Worm (Caenorhabditis elegans): ENCODE results near the gene nlp-22.
A peak's percentile ranks its signal among the peaks of the same experiment; 100 is the strongest.

Gene nlp-22

DNA sequence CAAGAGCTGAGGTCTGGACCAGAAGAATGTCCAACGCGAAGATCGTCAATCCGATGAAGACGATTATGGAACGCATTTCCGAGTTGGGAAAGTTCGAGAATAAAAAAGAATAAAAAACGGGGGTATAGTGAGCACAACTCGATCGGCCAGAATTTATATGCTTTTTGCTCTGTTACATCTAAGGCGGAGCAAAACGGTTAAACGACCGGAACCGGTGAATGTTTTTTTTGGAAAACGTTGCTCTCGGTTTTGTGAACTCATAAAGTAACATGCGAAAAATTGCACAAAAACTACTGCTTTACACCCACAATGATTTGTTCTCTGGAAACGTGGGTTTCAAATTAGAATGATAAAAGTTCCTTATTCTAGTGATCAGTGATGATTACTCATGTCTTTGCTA lies at the start of gene nlp-22:
Gene nlp-22 (minus strand): TSS at position 101 of the 400 bp plus-strand sequence.
- no peak for TF ChIP-seq lsy-2 (tag; optimal IDR thresholded peaks at IDR 0.05)
- no peak for TF ChIP-seq blmp-1 (tag; optimal IDR thresholded peaks at IDR 0.05; ENCODE audit: insufficient read depth)
- no peak for TF ChIP-seq Y55F3AM.14 (GFP tag; optimal IDR thresholded peaks at IDR 0.05)
- no peak for TF ChIP-seq unc-39 (tag; optimal IDR thresholded peaks at IDR 0.05)
- TF ChIP-seq ztf-11 (tag; optimal IDR thresholded peaks at IDR 0.05), result no peak
- no peak for TF ChIP-seq unc-55 (GFP tag; optimal IDR thresholded peaks at IDR 0.05)
- TF ChIP-seq elt-1 (tag; optimal IDR thresholded peaks at IDR 0.05), result no peak
- TF ChIP-seq mbf-1 (tag; optimal IDR thresholded peaks at IDR 0.05), result no peak

ce11 chrX:2386922-2387566 lies 45.2 kb upstream of the nlp-22 start:
- TF ChIP-seq mbf-1 (tag; optimal IDR thresholded peaks at IDR 0.05), result no peak
- TF ChIP-seq sma-3 (GFP tag; optimal IDR thresholded peaks at IDR 0.05), result peak; percentile 8
- peak; percentile 51 for TF ChIP-seq sma-9 (GFP tag; optimal IDR thresholded peaks at IDR 0.05)
- no peak for TF ChIP-seq sma-9 (tag; optimal IDR thresholded peaks at IDR 0.05)

DNA sequence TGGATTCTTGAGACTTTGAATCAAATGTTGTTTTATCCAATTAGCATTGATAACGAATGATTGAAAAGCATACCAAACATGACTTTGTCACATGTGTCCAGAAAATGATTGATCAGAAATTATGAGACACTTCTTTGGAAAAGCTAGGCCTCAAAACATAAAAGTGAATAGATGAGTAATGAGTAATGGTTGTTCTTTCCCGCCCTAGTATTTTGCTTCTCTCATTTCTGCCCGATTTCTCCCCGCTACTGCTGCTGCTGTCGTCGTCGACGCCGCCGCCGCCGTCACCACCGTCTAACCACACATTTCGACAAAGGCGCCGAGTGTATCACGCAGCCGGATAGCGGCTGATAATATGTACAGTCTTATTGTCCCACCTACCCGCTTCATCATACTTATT lies 43.6 kb upstream of the nlp-22 start, which contains the start of gene F47G3.1:
Gene F47G3.1 (plus strand): TSS at position 301 of the 400 bp plus-strand sequence.
- no peak for TF ChIP-seq C34F6.9 (tag; optimal IDR thresholded peaks at IDR 0.05)
- no peak for TF ChIP-seq sma-9 (GFP tag; optimal IDR thresholded peaks at IDR 0.05)
- no peak for TF ChIP-seq sma-9 (tag; optimal IDR thresholded peaks at IDR 0.05)
- TF ChIP-seq aly-2 (tag; optimal IDR thresholded peaks at IDR 0.05), result no peak
- TF ChIP-seq sem-4 (tag; optimal IDR thresholded peaks at IDR 0.05), result no peak
- TF ChIP-seq nhr-10 (tag; optimal IDR thresholded peaks at IDR 0.05), result no peak
- no peak for TF ChIP-seq snpc-4 (tag; optimal IDR thresholded peaks at IDR 0.05)
- TF ChIP-seq skn-1 (tag; optimal IDR thresholded peaks at IDR 0.05), result no peak
- TF ChIP-seq nhr-12 (tag; optimal IDR thresholded peaks at IDR 0.05), result no peak
- no peak for TF ChIP-seq nhr-23 (tag; optimal IDR thresholded peaks at IDR 0.05)
- no peak for TF ChIP-seq nhr-129 (tag; optimal IDR thresholded peaks at IDR 0.05)
- TF ChIP-seq ztf-1 (GFP tag; conservative IDR thresholded peaks at IDR 0.05), result no peak
- TF ChIP-seq unc-39 (tag; optimal IDR thresholded peaks at IDR 0.05), result no peak
- no peak for TF ChIP-seq ztf-11 (tag; optimal IDR thresholded peaks at IDR 0.05)
- no peak for TF ChIP-seq nhr-21 (tag; optimal IDR thresholded peaks at IDR 0.05)
- TF ChIP-seq dmd-4 (tag; optimal IDR thresholded peaks at IDR 0.05), result no peak
- no peak for TF ChIP-seq blmp-1 (tag; optimal IDR thresholded peaks at IDR 0.05; ENCODE audit: insufficient read depth)
- TF ChIP-seq lin-11 (tag; optimal IDR thresholded peaks at IDR 0.05), result no peak
- TF ChIP-seq unc-55 (GFP tag; optimal IDR thresholded peaks at IDR 0.05), result no peak

DNA sequence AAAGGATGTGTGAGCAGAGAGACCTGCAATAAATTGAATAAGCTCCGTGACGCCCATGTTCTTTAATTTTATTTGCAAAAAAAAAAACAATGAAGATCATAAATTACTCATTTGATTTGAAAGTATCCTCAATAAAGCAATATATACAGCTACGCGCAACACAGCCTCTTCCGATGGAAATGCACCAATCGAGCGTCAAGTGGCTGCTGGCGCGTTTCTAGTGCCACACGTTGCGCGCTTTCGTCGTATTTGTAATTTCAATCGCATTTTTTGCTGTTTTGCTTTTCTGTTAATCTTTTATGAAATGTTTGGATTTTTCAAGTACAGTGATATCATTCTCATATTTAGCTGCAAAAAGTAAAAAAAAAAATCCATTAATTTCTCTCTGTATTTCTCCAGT lies 40.3 kb upstream of the nlp-22 start:
- TF ChIP-seq ceh-16 (tag; optimal IDR thresholded peaks at IDR 0.05) (peak; percentile 29), skn-1 (tag; optimal IDR thresholded peaks at IDR 0.05) (no peak), nhr-10 (tag; optimal IDR thresholded peaks at IDR 0.05) (no peak), blmp-1 (tag; optimal IDR thresholded peaks at IDR 0.05; ENCODE audit: insufficient read depth) (no peak), sma-3 (GFP tag; optimal IDR thresholded peaks at IDR 0.05) (peak; percentile 75), elt-1 (tag; optimal IDR thresholded peaks at IDR 0.05) (no peak), ztf-1 (GFP tag; conservative IDR thresholded peaks at IDR 0.05) (no peak), F13H6.1 (tag; optimal IDR thresholded peaks at IDR 0.05) (peak; percentile 59), lin-11 (tag; optimal IDR thresholded peaks at IDR 0.05) (peak; percentile 17), nhr-21 (tag; optimal IDR thresholded peaks at IDR 0.05) (peak; percentile 50), ZK546.5 (tag; optimal IDR thresholded peaks at IDR 0.05) (no peak), lin-13 (GFP tag; optimal IDR thresholded peaks at IDR 0.05) (peak; percentile 24), alr-1 (tag; optimal IDR thresholded peaks at IDR 0.05) (no peak), fos-1 (tag; optimal IDR thresholded peaks at IDR 0.05) (no peak), sem-4 (tag; optimal IDR thresholded peaks at IDR 0.05) (peak; percentile 35), crh-2 (tag; optimal IDR thresholded peaks at IDR 0.05) (peak; percentile 60), peb-1 (tag; optimal IDR thresholded peaks at IDR 0.05) (no peak), aly-2 (tag; optimal IDR thresholded peaks at IDR 0.05) (no peak), nhr-129 (tag; optimal IDR thresholded peaks at IDR 0.05) (peak; percentile 30), C34F6.9 (tag; optimal IDR thresholded peaks at IDR 0.05) (peak; percentile 57), nhr-23 (tag; optimal IDR thresholded peaks at IDR 0.05) (no peak), gmeb-1 (tag; optimal IDR thresholded peaks at IDR 0.05) (peak; percentile 56), nhr-25 (tag; optimal IDR thresholded peaks at IDR 0.05) (peak; percentile 50), ztf-4 (tag; optimal IDR thresholded peaks at IDR 0.05) (peak; percentile 6), egl-27 (tag; optimal IDR thresholded peaks at IDR 0.05) (no peak), unc-55 (GFP tag; optimal IDR thresholded peaks at IDR 0.05) (peak; percentile 71), elt-3 (tag; optimal IDR thresholded peaks at IDR 0.05) (no peak), nhr-77 (tag; optimal IDR thresholded peaks at IDR 0.05) (no peak), ztf-11 (tag; optimal IDR thresholded peaks at IDR 0.05) (no peak), lsy-2 (tag; optimal IDR thresholded peaks at IDR 0.05) (peak; percentile 30 to 79), mab-5 (tag; optimal IDR thresholded peaks at IDR 0.05) (no peak), Y55F3AM.14 (GFP tag; optimal IDR thresholded peaks at IDR 0.05) (no peak), nhr-237 (tag; optimal IDR thresholded peaks at IDR 0.05) (no peak), unc-62 (GFP tag; optimal IDR thresholded peaks at IDR 0.05) (no peak), R02D3.7 (tag; optimal IDR thresholded peaks at IDR 0.05) (no peak), unc-39 (tag; optimal IDR thresholded peaks at IDR 0.05) (no peak), dmd-4 (tag; optimal IDR thresholded peaks at IDR 0.05) (no peak), ama-1 (optimal IDR thresholded peaks at IDR 0.05) (no peak), nhr-12 (tag; optimal IDR thresholded peaks at IDR 0.05) (no peak), mbf-1 (tag; optimal IDR thresholded peaks at IDR 0.05) (no peak), zag-1 (tag; optimal IDR thresholded peaks at IDR 0.05) (no peak)
